Worm (Caenorhabditis elegans): ENCODE measurements around the gene W02C12.2.

DNA sequence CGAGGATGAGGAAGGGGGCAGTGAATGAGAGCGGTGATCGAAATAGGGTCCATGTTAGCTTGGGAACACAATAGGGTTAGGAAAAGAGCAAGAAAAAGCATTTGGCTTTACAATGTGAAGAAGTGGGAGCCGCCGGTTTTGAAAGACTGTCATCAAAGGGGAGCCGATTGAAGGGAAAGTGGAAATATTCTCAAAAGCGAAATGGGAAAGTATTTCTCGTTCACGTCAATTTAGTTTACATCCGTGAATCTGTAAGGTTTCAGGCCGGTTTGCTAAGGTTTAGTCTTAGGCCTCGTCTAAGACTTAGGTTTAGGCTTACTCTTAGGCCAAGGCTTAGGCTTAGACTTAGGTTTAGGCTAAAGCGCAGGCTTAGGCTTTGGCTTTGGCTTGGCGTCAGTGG lies 12.4 kb downstream of the W02C12.2 start, which contains the start of gene F47C12.7:
- TF ChIP-seq nhr-76 (tag; optimal IDR thresholded peaks at IDR 0.05) (no peak), aly-2 (tag; optimal IDR thresholded peaks at IDR 0.05) (no peak)
